Fruit fly (Drosophila melanogaster) whole organism, pupa: ENCODE results near the gene Ptp99A.
A peak's percentile ranks its signal among the peaks of the same experiment; 100 is the strongest.

Experiments
- CG10348 ChIP-seq: fragments of 200-800 bp; sonication (Bioruptor generic); IDR thresholded peaks from 2 replicates; pipeline ENCODE4 v1.3.6; 2022; ENCODE audit warnings: missing biosample characterization, missing genetic modification characterization
- CG12605 ChIP-seq: fragments of 200-800 bp; sonication (Bioruptor generic); IDR thresholded peaks from 2 replicates; pipeline ENCODE4 v1.3.6; 2022; ENCODE audit warnings: missing biosample characterization, missing genetic modification characterization
- CG13204 ChIP-seq: fragments of 200-800 bp; sonication (Bioruptor generic); optimal IDR thresholded peaks from 2 replicates; lab custom pipeline; 2018; ENCODE audit warnings: missing biosample characterization, mild to moderate bottlenecking, missing genetic modification characterization, moderate library complexity
- CG14655 ChIP-seq: fragments of 200-800 bp; sonication (Bioruptor generic); optimal IDR thresholded peaks from 3 replicates; lab custom pipeline; 2017; ENCODE audit warnings: mild to moderate bottlenecking, missing biosample characterization, missing genetic modification reagents, missing genetic modification characterization
- CG15710 ChIP-seq: fragments of 200-800 bp; sonication (Bioruptor generic); optimal IDR thresholded peaks from 2 replicates; lab custom pipeline; 2018; ENCODE audit warnings: missing biosample characterization, mild to moderate bottlenecking, missing genetic modification characterization, moderate library complexity
- CG17806 ChIP-seq: fragments of 200-800 bp; sonication (Bioruptor generic); optimal IDR thresholded peaks from 2 replicates; lab custom pipeline; 2018; ENCODE audit warnings: missing biosample characterization, mild to moderate bottlenecking, missing genetic modification characterization, moderate library complexity
- CG32121 ChIP-seq: fragments of 200-800 bp; sonication (Bioruptor generic); IDR thresholded peaks from 2 replicates; pipeline ENCODE4 v1.3.6; 2022; ENCODE audit warnings: missing biosample characterization, missing genetic modification characterization
- CG34367 ChIP-seq: fragments of 200-800 bp; sonication (Bioruptor generic); optimal IDR thresholded peaks from 2 replicates; lab custom pipeline; 2018; ENCODE audit warnings: missing biosample characterization, mild to moderate bottlenecking, missing genetic modification characterization
- CG4496 ChIP-seq: fragments of 200-800 bp; sonication (Bioruptor generic); IDR thresholded peaks from 3 replicates; pipeline ENCODE4 v1.3.6; 2022; ENCODE audit warnings: missing biosample characterization, missing genetic modification characterization
- CG8159 ChIP-seq: fragments of 200-800 bp; sonication (Bioruptor generic); optimal IDR thresholded peaks from 3 replicates; lab custom pipeline; 2018; ENCODE audit warnings: missing biosample characterization, mild to moderate bottlenecking, missing genetic modification characterization, moderate library complexity
- CG8301 ChIP-seq: fragments of 200-800 bp; sonication (Bioruptor generic); optimal IDR thresholded peaks from 2 replicates; lab custom pipeline; 2018; ENCODE audit warnings: missing biosample characterization, mild to moderate bottlenecking, missing genetic modification characterization
- CG9948 ChIP-seq: fragments of 200-800 bp; sonication (Bioruptor generic); optimal IDR thresholded peaks from 2 replicates; lab custom pipeline; 2018; ENCODE audit warnings: missing biosample characterization, mild to moderate bottlenecking, missing genetic modification characterization, moderate library complexity
- D1 ChIP-seq: fragments of 200-800 bp; sonication (Bioruptor generic); optimal IDR thresholded peaks from 2 replicates; lab custom pipeline; 2018; ENCODE audit warnings: missing biosample characterization, mild to moderate bottlenecking, missing genetic modification characterization, moderate library complexity
- EcR ChIP-seq: fragments of 200-800 bp; sonication (Bioruptor generic); optimal IDR thresholded peaks from 3 replicates; lab custom pipeline; 2019; ENCODE audit warnings: missing biosample characterization, missing genetic modification characterization, mild to moderate bottlenecking, moderate library complexity, missing genetic modification reagents
- Ets98B ChIP-seq: fragments of 200-800 bp; sonication (Bioruptor generic); IDR thresholded peaks from 2 replicates; pipeline ENCODE4 v1.3.6; 2022; ENCODE audit warnings: missing biosample characterization, missing genetic modification characterization
- Pif1A ChIP-seq: fragments of 200-800 bp; sonication (Bioruptor generic); optimal IDR thresholded peaks from 3 replicates; lab custom pipeline; 2016; ENCODE audit warnings: missing biosample characterization, missing genetic modification characterization
- Pif1B ChIP-seq: fragments of 200-800 bp; sonication (Bioruptor generic); optimal IDR thresholded peaks from 3 replicates; lab custom pipeline; 2016; ENCODE audit warnings: missing biosample characterization, missing genetic modification characterization
- Snoo ChIP-seq: fragments of 200-800 bp; sonication (Bioruptor generic); optimal IDR thresholded peaks from 3 replicates; lab custom pipeline; 2017; ENCODE audit warnings: missing biosample characterization, mild to moderate bottlenecking, missing genetic modification characterization, inconsistent platforms
- fd96Ca ChIP-seq: fragments of 200-800 bp; sonication (Bioruptor generic); IDR thresholded peaks from 3 replicates; pipeline ENCODE4 v1.3.6; 2022; ENCODE audit warnings: missing biosample characterization, missing genetic modification characterization
- gl ChIP-seq: fragments of 200-800 bp; sonication (Bioruptor generic); optimal IDR thresholded peaks from 2 replicates; lab custom pipeline; 2018; ENCODE audit warnings: missing biosample characterization, mild to moderate bottlenecking, missing genetic modification characterization
- rn ChIP-seq: fragments of 200-800 bp; sonication (Bioruptor generic); IDR thresholded peaks from 2 replicates; pipeline ENCODE4 v1.3.6; 2022; ENCODE audit warnings: missing biosample characterization, missing genetic modification characterization

Gene Ptp99A

DNA sequence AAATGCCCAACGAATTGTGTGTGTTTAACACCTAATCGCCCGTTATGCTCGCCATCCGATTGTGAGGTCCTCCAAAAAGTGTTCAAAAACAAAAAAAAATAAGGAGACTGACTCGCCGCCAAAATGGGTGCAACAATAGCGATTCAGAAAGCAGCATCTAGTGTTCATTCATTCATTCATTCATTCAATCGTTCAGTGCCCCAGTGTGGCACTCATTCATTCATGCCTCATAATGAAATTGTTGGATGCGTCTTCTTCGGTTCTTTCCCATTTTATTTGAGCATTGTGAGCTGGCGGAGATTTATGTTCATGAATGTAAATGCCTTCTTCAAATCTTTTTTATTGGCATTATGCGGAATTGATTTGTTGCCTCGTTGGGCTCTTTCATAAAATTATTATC lies 140.5 kb downstream of the Ptp99A start:
- no peak for TF ChIP-seq Pif1A (GFP tag; lab: Kevin White, UChicago)
- TF ChIP-seq CG34367 (tag; lab: Kevin White, UChicago): no peak
- no peak for TF ChIP-seq Ets98B
- no peak for TF ChIP-seq fd96Ca (GFP tag; lab: Robert Waterston, UW)
- no peak for TF ChIP-seq CG8301
- no peak for TF ChIP-seq CG13204 (GFP tag; lab: Kevin White, UChicago)
- TF ChIP-seq CG17806 (tag; lab: Kevin White, UChicago): no peak
- TF ChIP-seq EcR: no peak
- TF ChIP-seq rn (GFP tag; lab: Robert Waterston, UW): no peak
- TF ChIP-seq CG32121 (GFP tag; lab: Robert Waterston, UW): no peak
- no peak for TF ChIP-seq CG10348
- no peak for TF ChIP-seq Pif1B (GFP tag; lab: Kevin White, UChicago)
- TF ChIP-seq CG12605 (GFP tag; lab: Robert Waterston, UW): no peak

DNA sequence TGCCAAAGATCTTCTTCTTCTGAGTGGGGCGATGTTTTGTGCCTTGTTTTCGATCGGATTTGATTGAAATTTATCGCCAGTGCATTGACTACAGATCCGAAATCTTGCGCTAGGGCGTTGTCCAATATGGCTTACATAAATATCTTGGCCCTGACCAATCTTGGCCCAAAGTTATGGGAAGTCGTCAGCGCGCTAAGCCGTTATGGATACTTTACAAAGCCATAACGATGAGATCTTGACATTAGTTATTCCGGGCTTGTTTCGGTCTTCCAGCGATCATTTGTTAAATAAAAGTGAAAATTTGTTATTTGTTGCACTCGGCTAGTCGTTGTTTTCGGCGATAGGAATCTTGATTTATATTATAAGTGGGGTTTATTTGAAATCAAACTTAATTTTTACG lies 141.1 kb downstream of the Ptp99A start:
- no peak for TF ChIP-seq Snoo (tag; lab: Kevin White, UChicago)
- TF ChIP-seq Pif1B (GFP tag; lab: Kevin White, UChicago): no peak
- no peak for TF ChIP-seq CG8159
- no peak for TF ChIP-seq Ets98B
- TF ChIP-seq Pif1A (GFP tag; lab: Kevin White, UChicago): no peak
- TF ChIP-seq EcR: no peak
- no peak for TF ChIP-seq CG4496 (GFP tag; lab: Robert Waterston, UW)
- TF ChIP-seq CG10348: no peak
- TF ChIP-seq CG15710 (tag; lab: Kevin White, UChicago): no peak
- TF ChIP-seq rn (GFP tag; lab: Robert Waterston, UW): no peak
- no peak for TF ChIP-seq CG32121 (GFP tag; lab: Robert Waterston, UW)
- TF ChIP-seq, all 21 proteins: peak for 0

DNA sequence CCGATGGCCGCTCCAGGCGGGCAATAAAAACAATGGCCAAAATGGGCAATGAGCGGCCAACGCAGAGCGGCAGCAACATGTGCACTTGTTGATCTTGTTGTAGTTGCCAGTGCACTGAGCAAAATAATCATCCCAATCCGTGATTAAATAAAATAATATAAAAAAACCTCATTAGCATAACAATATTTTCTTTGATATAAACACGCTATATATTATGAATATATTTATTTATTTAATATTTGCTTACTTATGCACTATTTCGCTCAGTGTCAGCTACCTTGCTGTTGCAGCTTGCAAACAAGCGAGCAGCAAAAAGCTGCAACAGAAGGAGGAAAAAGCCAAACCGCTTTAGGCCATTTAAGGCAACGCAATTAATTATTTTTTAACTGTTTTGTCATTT lies 141.9 kb downstream of the Ptp99A start:
- TF ChIP-seq CG13204 (GFP tag; lab: Kevin White, UChicago) (peak; percentile 64), Pif1B (GFP tag; lab: Kevin White, UChicago) (peak; percentile 75), CG17806 (tag; lab: Kevin White, UChicago) (peak; percentile 84), rn (GFP tag; lab: Robert Waterston, UW) (0 out of 2 replicates have a peak, but pooled peaks have one; percentile 29), EcR (no peak), D1 (tag; lab: Kevin White, UChicago) (peak; percentile 48), CG34367 (tag; lab: Kevin White, UChicago) (peak; percentile 69), gl (tag; lab: Kevin White, UChicago) (peak; percentile 15), CG8159 (peak; percentile 87), fd96Ca (GFP tag; lab: Robert Waterston, UW) (peak; percentile 45; the same call in 2 of the 3 replicates), CG10348 (no peak), Ets98B (peak; percentile 63), CG32121 (GFP tag; lab: Robert Waterston, UW) (peak; percentile 59; the same call in 1 of the 2 replicates), CG4496 (GFP tag; lab: Robert Waterston, UW) (peak; percentile 73; the same call in 2 of the 3 replicates), CG8301 (peak; percentile 56), Snoo (tag; lab: Kevin White, UChicago) (peak; percentile 52), CG15710 (tag; lab: Kevin White, UChicago) (peak; percentile 83), CG12605 (GFP tag; lab: Robert Waterston, UW) (peak; percentile 27; the same call in 1 of the 2 replicates), Pif1A (GFP tag; lab: Kevin White, UChicago) (peak; percentile 50), CG9948 (tag; lab: Kevin White, UChicago) (peak; percentile 78), CG14655 (peak; percentile 75)

DNA sequence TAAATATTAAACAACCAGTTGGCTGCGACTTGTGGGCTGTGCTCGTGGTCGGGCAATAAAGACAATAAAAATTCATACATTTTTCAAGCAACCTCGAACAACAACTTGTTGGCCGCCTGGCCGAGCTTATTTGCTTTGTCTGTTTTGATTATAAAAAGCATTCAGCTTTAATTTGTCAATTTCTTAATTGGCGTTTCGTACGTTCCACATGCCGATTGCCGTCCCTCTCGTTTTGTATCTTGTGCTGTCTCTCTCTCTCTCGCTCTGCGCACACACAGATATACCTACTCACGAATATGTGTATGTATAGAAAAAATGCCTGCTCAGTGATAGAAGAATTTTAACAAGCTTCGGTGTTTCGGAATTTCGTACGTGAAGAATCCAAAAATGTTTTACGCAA lies 142.8 kb downstream of the Ptp99A start:
- no peak for TF ChIP-seq CG15710 (tag; lab: Kevin White, UChicago)
- TF ChIP-seq CG8159: no peak
- no peak for TF ChIP-seq CG12605 (GFP tag; lab: Robert Waterston, UW)
- no peak for TF ChIP-seq D1 (tag; lab: Kevin White, UChicago)
- TF ChIP-seq CG13204 (GFP tag; lab: Kevin White, UChicago): no peak
- no peak for TF ChIP-seq Pif1A (GFP tag; lab: Kevin White, UChicago)
- TF ChIP-seq CG8301: no peak
- TF ChIP-seq CG34367 (tag; lab: Kevin White, UChicago): no peak
- no peak for TF ChIP-seq Snoo (tag; lab: Kevin White, UChicago)
- TF ChIP-seq Ets98B: no peak
- TF ChIP-seq CG14655: no peak
- TF ChIP-seq EcR: no peak
- TF ChIP-seq, all 21 proteins: peak for 0

DNA sequence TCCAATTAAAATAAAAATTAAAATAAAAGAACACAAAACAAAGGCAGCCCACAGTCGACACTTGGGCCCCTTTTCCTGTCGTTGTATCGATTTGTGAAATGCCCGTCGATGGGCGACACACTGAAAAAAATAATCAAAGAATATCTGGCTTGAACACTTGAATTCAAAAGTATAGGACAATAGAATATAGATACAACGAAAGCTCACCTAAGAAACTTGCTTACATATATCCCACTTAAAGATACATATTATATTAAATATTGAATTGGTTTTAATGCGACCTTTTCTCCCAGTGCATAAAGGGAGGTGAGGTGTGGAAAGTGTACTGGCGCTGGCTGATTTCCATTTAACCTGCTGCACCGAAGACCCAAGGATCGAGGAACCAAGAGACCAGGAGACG lies 144.7 kb downstream of the Ptp99A start:
- no peak for TF ChIP-seq EcR
- peak; percentile 80 for TF ChIP-seq CG17806 (tag; lab: Kevin White, UChicago)
- TF ChIP-seq CG14655: peak; percentile 66
- TF ChIP-seq CG8159: peak; percentile 84
- TF ChIP-seq CG13204 (GFP tag; lab: Kevin White, UChicago): peak; percentile 4
- peak; percentile 29 for TF ChIP-seq Pif1B (GFP tag; lab: Kevin White, UChicago)
- no peak for TF ChIP-seq CG12605 (GFP tag; lab: Robert Waterston, UW)
- TF ChIP-seq Pif1A (GFP tag; lab: Kevin White, UChicago): peak; percentile 41
- TF ChIP-seq CG4496 (GFP tag; lab: Robert Waterston, UW): 0 out of 3 replicates have a peak, but pooled peaks have one; percentile 44
- peak; percentile 72 for TF ChIP-seq CG9948 (tag; lab: Kevin White, UChicago)
- TF ChIP-seq CG10348: no peak
- peak; percentile 46; the same call in 1 of the 3 replicates for TF ChIP-seq fd96Ca (GFP tag; lab: Robert Waterston, UW)
- TF ChIP-seq CG32121 (GFP tag; lab: Robert Waterston, UW): no peak
- peak; percentile 24 for TF ChIP-seq Snoo (tag; lab: Kevin White, UChicago)
- TF ChIP-seq rn (GFP tag; lab: Robert Waterston, UW): no peak
- TF ChIP-seq D1 (tag; lab: Kevin White, UChicago): no peak
- TF ChIP-seq Ets98B: 0 out of 2 replicates have a peak, but pooled peaks have one; percentile 14
- TF ChIP-seq CG8301: peak; percentile 41
- peak; percentile 52 for TF ChIP-seq CG34367 (tag; lab: Kevin White, UChicago)
- peak; percentile 43 for TF ChIP-seq gl (tag; lab: Kevin White, UChicago)
- TF ChIP-seq CG15710 (tag; lab: Kevin White, UChicago): peak; percentile 68
